Worm (Caenorhabditis elegans) whole organism, early embryonic: ENCODE results near the gene fbxa-143.

ENCODE experiments used
- B0310.2 ChIP-seq: sonication (generic microtip); optimal IDR thresholded peaks from 2 replicates; lab custom pipeline; 2016; ENCODE audit warnings: mild to moderate bottlenecking, missing genetic modification characterization, missing compliant biosample characterization
- F13C5.2 ChIP-seq: sonication (generic microtip); optimal IDR thresholded peaks from 2 replicates; lab custom pipeline; 2017; ENCODE audit warnings: mild to moderate bottlenecking, missing genetic modification characterization, inconsistent platforms, missing compliant biosample characterization
- aly-1 ChIP-seq: sonication (generic microtip); optimal IDR thresholded peaks from 2 replicates; lab custom pipeline; 2016; ENCODE audit warnings: missing genetic modification characterization, missing compliant biosample characterization
- ama-1 ChIP-seq: fragments of 150-350 bp; optimal IDR thresholded peaks from 2 replicates; lab custom pipeline; 2014
- ceh-13 ChIP-seq: fragments of 200-800 bp; sonication (Bioruptor generic); optimal IDR thresholded peaks from 2 replicates; lab custom pipeline; 2018; ENCODE audit warnings: mild to moderate bottlenecking, missing genetic modification characterization, missing compliant biosample characterization
- ceh-36 ChIP-seq: sonication (generic microtip); optimal IDR thresholded peaks from 2 replicates; lab custom pipeline; 2016; ENCODE audit warnings: missing genetic modification characterization, inconsistent platforms, missing compliant biosample characterization
- ets-7 ChIP-seq: sonication (generic microtip); optimal IDR thresholded peaks from 2 replicates; lab custom pipeline; 2016; ENCODE audit warnings: missing genotype, missing genetic modification characterization, missing compliant biosample characterization
- flt-1 ChIP-seq: fragments of 200-800 bp; sonication (Bioruptor generic); IDR thresholded peaks from 2 replicates; pipeline ENCODE4 v1.3.6; 2022; ENCODE audit warnings: missing genetic modification characterization, missing compliant biosample characterization
- hmbx-1 ChIP-seq: sonication (generic microtip); optimal IDR thresholded peaks from 2 replicates; lab custom pipeline; 2016; ENCODE audit warnings: mild to moderate bottlenecking, missing genetic modification characterization, missing compliant biosample characterization
- hmg-4 ChIP-seq: fragments of 200-800 bp; sonication (Bioruptor generic); optimal IDR thresholded peaks from 2 replicates; lab custom pipeline; 2018; ENCODE audit warnings: mild to moderate bottlenecking, missing genetic modification characterization, missing compliant biosample characterization
- hnd-1 ChIP-seq: sonication (generic microtip); optimal IDR thresholded peaks from 2 replicates; lab custom pipeline; 2016; ENCODE audit warnings: missing genetic modification characterization, missing compliant biosample characterization
- pes-1 ChIP-seq: fragments of 200-800 bp; sonication (Bioruptor generic); IDR thresholded peaks from 2 replicates; pipeline ENCODE4 v1.3.6; 2022; ENCODE audit warnings: missing genetic modification reagents, missing genetic modification characterization, missing compliant biosample characterization
- scrt-1 ChIP-seq: fragments of 200-800 bp; sonication (Bioruptor generic); IDR thresholded peaks from 2 replicates; pipeline ENCODE4 v1.3.6; 2022; ENCODE audit warnings: missing genetic modification characterization, missing compliant biosample characterization
- sea-1 ChIP-seq: fragments of 200-800 bp; sonication (Bioruptor generic); conservative IDR thresholded peaks from 2 replicates; pipeline ENCODE4 v1.3.6; 2022; ENCODE audit warnings: missing genetic modification characterization, missing compliant biosample characterization
- tbx-11 ChIP-seq: fragments of 200-800 bp; sonication (Bioruptor generic); IDR thresholded peaks from 2 replicates; pipeline ENCODE4 v1.3.6; 2022; ENCODE audit warnings: missing genetic modification characterization, missing compliant biosample characterization
- tbx-37 ChIP-seq: fragments of 200-800 bp; sonication (Bioruptor generic); conservative IDR thresholded peaks from 2 replicates; pipeline ENCODE4 v1.3.6; 2022; ENCODE audit warnings: missing genetic modification reagents, missing genetic modification characterization, missing compliant biosample characterization
- tra-4 ChIP-seq: sonication (generic microtip); optimal IDR thresholded peaks from 2 replicates; lab custom pipeline; 2017; ENCODE audit warnings: missing genetic modification characterization, missing compliant biosample characterization

fbxa-143 gene

ce11 chrV:16127401-16127800, at the start of gene fbxa-143:
Gene fbxa-143, minus strand, starts transcription at chrV:16127501.
- TF ChIP-seq B0310.2 (tag; lab: Kevin White, UChicago) (no peak), aly-1 (tag; lab: Kevin White, UChicago) (no peak), hmg-4 (GFP tag; lab: Kevin White, UChicago) (no peak), ets-7 (tag; lab: Kevin White, UChicago) (no peak), ceh-13 (GFP tag; lab: Kevin White, UChicago) (no peak), scrt-1 (GFP tag; lab: Robert Waterston, UW) (no peak), tbx-37 (no peak), hmbx-1 (no peak), tra-4 (tag; lab: Kevin White, UChicago) (no peak), ama-1 (lab: Kevin White, UChicago) (no peak), pes-1 (GFP tag; lab: Robert Waterston, UW) (no peak), sea-1 (no peak), hnd-1 (tag; lab: Kevin White, UChicago) (no peak), tbx-11 (GFP tag; lab: Robert Waterston, UW) (no peak), ceh-36 (tag; lab: Kevin White, UChicago) (no peak)

DNA sequence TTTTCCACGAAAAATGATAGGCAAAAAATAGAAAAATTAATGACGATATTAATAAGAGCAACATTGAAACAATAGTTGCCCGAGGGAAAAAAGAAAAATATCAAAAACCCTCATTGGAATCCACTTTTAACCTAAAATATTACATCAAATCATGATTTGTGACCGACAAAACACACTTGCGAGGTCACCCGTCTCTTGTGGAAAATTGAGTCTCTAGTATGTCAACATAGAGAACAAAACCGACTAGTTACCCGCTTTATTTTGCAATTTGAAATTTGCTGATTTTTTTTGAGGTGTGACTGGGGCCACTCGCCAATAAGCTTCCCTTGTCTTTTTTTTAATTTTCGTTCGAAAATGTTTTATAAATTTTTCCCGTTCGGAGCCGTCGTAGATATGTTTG, 48.5 kb upstream of the fbxa-143 start, which contains the start of gene cyp-33D1:
TSS of gene cyp-33D1 (minus strand) at position 101 of the 400 bp plus-strand sequence.
- no peak for TF ChIP-seq ceh-13 (GFP tag; lab: Kevin White, UChicago)
- no peak for TF ChIP-seq ets-7 (tag; lab: Kevin White, UChicago)
- no peak for TF ChIP-seq B0310.2 (tag; lab: Kevin White, UChicago)
- no peak for TF ChIP-seq tra-4 (tag; lab: Kevin White, UChicago)
- TF ChIP-seq F13C5.2 = no peak
- no peak for TF ChIP-seq flt-1
- no peak for TF ChIP-seq ama-1 (lab: Kevin White, UChicago)
- no peak for TF ChIP-seq aly-1 (tag; lab: Kevin White, UChicago)
- no peak for TF ChIP-seq tbx-37
- no peak for TF ChIP-seq hmbx-1
- no peak for TF ChIP-seq hmg-4 (GFP tag; lab: Kevin White, UChicago)
- no peak for TF ChIP-seq pes-1 (GFP tag; lab: Robert Waterston, UW)
- TF ChIP-seq scrt-1 (GFP tag; lab: Robert Waterston, UW) = no peak
- TF ChIP-seq ceh-36 (tag; lab: Kevin White, UChicago) = no peak

DNA sequence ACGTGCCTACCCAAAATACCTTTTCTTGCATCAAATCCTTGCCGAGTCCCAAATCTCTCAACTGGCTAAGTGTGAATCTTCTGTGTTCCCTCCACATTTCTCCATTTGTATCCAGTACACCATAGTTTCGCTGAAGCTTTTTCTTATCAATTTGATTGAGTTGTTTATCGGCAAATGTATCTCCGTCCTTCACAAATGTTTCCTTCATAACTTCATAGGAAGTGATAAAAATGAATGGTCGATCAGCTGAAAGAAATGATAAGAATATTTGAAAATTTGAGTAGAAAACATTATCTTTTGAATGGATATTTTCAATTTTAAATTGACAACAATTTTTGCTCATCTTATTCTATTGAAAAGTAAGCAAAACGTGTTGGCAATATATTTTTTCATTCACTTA, 47.9 kb upstream of the fbxa-143 start:
- TF ChIP-seq tbx-37 = no peak
- TF ChIP-seq hnd-1 (tag; lab: Kevin White, UChicago) = no peak
- no peak for TF ChIP-seq pes-1 (GFP tag; lab: Robert Waterston, UW)
- no peak for TF ChIP-seq ceh-13 (GFP tag; lab: Kevin White, UChicago)
- TF ChIP-seq tra-4 (tag; lab: Kevin White, UChicago) = no peak
- no peak for TF ChIP-seq flt-1
- no peak for TF ChIP-seq hmbx-1
- no peak for TF ChIP-seq aly-1 (tag; lab: Kevin White, UChicago)
- TF ChIP-seq hmg-4 (GFP tag; lab: Kevin White, UChicago) = no peak
- no peak for TF ChIP-seq F13C5.2
- TF ChIP-seq ets-7 (tag; lab: Kevin White, UChicago) = no peak
- no peak for TF ChIP-seq tbx-11 (GFP tag; lab: Robert Waterston, UW)
- no peak for TF ChIP-seq sea-1
- TF ChIP-seq B0310.2 (tag; lab: Kevin White, UChicago) = no peak
- TF ChIP-seq scrt-1 (GFP tag; lab: Robert Waterston, UW) = no peak
- no peak for TF ChIP-seq ceh-36 (tag; lab: Kevin White, UChicago)
- TF ChIP-seq ama-1 (lab: Kevin White, UChicago) = no peak

- TF ChIP-seq ama-1 (lab: Kevin White, UChicago) (no peak), tra-4 (tag; lab: Kevin White, UChicago) (no peak), ets-7 (tag; lab: Kevin White, UChicago) (no peak), hnd-1 (tag; lab: Kevin White, UChicago) (no peak), flt-1 (no peak), hmg-4 (GFP tag; lab: Kevin White, UChicago) (no peak), tbx-11 (GFP tag; lab: Robert Waterston, UW) (no peak), hmbx-1 (no peak), sea-1 (no peak), F13C5.2 (no peak), tbx-37 (no peak), B0310.2 (tag; lab: Kevin White, UChicago) (no peak), scrt-1 (GFP tag; lab: Robert Waterston, UW) (no peak), aly-1 (tag; lab: Kevin White, UChicago) (no peak), ceh-13 (GFP tag; lab: Kevin White, UChicago) (no peak)
Measured at ce11 chrV:16174109-16174508, 46.8 kb upstream of the fbxa-143 start.

DNA sequence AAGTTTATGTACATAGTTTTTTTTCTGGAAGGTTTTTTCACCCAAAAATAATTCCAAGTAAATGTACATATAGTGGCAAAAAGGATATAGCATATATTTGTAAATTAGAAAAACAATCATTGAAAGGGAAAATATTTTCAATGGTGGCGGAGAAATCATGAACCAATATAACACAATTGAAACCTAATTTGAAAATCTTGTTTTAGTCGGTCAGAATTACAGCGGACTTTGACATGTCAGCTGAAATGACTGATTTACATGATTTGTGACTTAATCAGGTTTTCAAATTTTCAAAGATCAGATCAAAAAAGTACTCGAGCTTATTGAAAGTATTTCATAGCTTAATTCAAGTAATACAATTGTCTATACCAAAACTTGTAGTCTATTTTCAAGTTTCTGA, 44.4 kb upstream of the fbxa-143 start, which contains the start of gene K05D4.9:
TSS of gene K05D4.9 (minus strand) at position 101 of the 400 bp plus-strand sequence.
- no peak for TF ChIP-seq scrt-1 (GFP tag; lab: Robert Waterston, UW)

DNA sequence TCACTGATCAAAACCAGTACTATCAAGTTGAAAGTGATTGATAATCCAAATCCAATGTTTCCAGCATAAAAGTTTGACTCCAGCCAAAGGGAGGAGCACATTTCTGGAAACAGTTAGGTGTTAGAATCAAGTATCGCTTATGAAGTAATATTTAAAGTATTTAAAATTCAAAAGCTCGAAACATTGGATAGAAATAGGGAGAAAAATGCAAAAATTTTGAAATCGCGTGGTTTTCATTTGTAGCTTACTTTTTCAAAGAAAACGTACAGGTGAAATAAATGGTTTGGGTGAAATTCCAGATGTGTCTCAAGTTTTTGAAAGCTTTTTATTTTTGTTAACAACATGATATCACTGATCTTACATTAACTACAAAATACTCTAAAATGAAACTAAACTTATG, 41.7 kb upstream of the fbxa-143 start, which contains the start of gene str-111:
TSS of gene str-111 (minus strand) at position 101 of the 400 bp plus-strand sequence.
- TF ChIP-seq ceh-13 (GFP tag; lab: Kevin White, UChicago) (no peak), ama-1 (lab: Kevin White, UChicago) (no peak), hmg-4 (GFP tag; lab: Kevin White, UChicago) (no peak), flt-1 (no peak), sea-1 (no peak), F13C5.2 (no peak), pes-1 (GFP tag; lab: Robert Waterston, UW) (no peak), aly-1 (tag; lab: Kevin White, UChicago) (no peak), tbx-11 (GFP tag; lab: Robert Waterston, UW) (no peak), B0310.2 (tag; lab: Kevin White, UChicago) (no peak), ets-7 (tag; lab: Kevin White, UChicago) (no peak), ceh-36 (tag; lab: Kevin White, UChicago) (no peak), scrt-1 (GFP tag; lab: Robert Waterston, UW) (no peak), hnd-1 (tag; lab: Kevin White, UChicago) (no peak), tra-4 (tag; lab: Kevin White, UChicago) (no peak), tbx-37 (no peak), hmbx-1 (no peak)

DNA sequence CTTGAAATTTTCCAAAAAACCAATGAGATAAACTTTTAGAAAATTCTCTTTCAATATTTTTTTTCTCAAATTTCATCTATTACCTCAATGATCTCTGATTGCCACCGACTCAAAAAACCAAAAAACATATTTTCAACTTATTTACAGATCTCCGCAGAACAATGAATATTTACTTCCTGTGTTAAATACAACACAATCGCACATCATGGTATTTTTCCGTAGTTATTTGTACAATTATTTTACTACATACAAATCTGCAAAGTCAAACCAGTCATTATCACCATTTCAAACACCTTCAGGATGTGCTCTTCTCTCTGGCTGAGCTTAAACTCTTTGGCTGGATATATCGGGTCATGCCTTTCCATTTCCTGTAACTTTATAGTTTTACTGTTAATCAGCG, 38.6 kb upstream of the fbxa-143 start, which contains the start of gene str-108:
TSS of gene str-108 (plus strand) at position 301 of the 400 bp plus-strand sequence.
- TF ChIP-seq F13C5.2 (no peak), hmbx-1 (no peak), sea-1 (no peak), tbx-11 (GFP tag; lab: Robert Waterston, UW) (no peak), tbx-37 (no peak), scrt-1 (GFP tag; lab: Robert Waterston, UW) (no peak), ceh-13 (GFP tag; lab: Kevin White, UChicago) (no peak), ets-7 (tag; lab: Kevin White, UChicago) (no peak), hmg-4 (GFP tag; lab: Kevin White, UChicago) (no peak), tra-4 (tag; lab: Kevin White, UChicago) (no peak), B0310.2 (tag; lab: Kevin White, UChicago) (no peak), pes-1 (GFP tag; lab: Robert Waterston, UW) (no peak), ceh-36 (tag; lab: Kevin White, UChicago) (no peak), aly-1 (tag; lab: Kevin White, UChicago) (no peak), flt-1 (no peak), hnd-1 (tag; lab: Kevin White, UChicago) (no peak)
